Worm (Caenorhabditis elegans): ENCODE data around the gene R02D5.24.

DNA sequence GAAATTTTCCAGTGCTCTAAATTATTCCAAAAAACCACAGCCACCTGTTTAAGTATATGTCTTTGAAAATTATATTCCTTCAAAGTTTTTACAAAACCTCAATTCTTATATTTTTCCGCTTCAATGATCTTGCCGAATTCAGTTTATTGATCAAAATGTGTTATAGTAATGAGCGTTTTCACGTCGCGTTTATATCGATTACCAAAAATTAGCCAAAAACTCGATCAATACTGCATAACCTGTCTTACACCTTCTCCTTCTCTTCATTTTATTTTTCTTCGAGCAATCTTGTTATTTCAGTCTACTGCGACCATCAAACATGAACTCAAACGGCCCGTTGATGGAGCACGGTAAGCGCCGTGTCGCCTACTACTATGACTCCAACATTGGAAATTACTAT, 23.9 kb downstream of the R02D5.24 start, which contains the start of gene hda-1:
- TF ChIP-seq hlh-30 (tag; optimal IDR thresholded peaks at IDR 0.05; ENCODE audit: insufficient read depth): no peak
- no peak for TF ChIP-seq Y22D7AL.16 (tag; optimal IDR thresholded peaks at IDR 0.05)
- no peak for TF ChIP-seq ceh-2 (tag; optimal IDR thresholded peaks at IDR 0.05)
- TF ChIP-seq fkh-10 (GFP tag; optimal IDR thresholded peaks at IDR 0.05): no peak
- no peak for TF ChIP-seq ama-1 (optimal IDR thresholded peaks at IDR 0.05)
